Worm (Caenorhabditis elegans): ENCODE results near the gene Y81G3A.2.
"Not testable (repeated sequence)": the region's sequence is repeated elsewhere in the genome, so short reads cannot be mapped to it uniquely, and the experiment has no call there.

Y81G3A.2 gene

DNA sequence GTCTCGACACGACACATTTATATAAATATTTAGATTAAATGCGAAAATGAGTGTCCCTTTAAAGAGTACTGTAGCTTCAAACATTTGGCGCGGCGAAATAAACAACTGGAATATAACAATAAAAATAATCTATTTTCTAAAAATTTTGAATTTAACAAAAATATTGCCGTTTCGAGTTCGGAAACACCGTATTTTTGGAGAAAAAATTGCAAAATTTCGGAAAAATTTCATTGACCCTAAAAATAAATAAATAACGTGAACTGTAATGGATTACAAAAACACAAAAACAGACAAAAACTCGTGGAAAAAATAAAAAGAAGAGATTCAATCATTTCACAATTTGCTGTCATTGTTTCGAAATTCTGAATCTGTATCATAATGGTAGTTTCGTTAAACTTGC, 33.1 kb upstream of the Y81G3A.2 start, which contains the start of gene F42G4.2:
TSS of gene F42G4.2 (plus strand) at position 301 of the 400 bp plus-strand sequence.
- not testable (repeated sequence) for TF ChIP-seq ceh-90 (tag; optimal IDR thresholded peaks at IDR 0.05); dpl-1 (GFP tag; optimal IDR thresholded peaks at IDR 0.05); ceh-82 (tag; optimal IDR thresholded peaks at IDR 0.05)

DNA sequence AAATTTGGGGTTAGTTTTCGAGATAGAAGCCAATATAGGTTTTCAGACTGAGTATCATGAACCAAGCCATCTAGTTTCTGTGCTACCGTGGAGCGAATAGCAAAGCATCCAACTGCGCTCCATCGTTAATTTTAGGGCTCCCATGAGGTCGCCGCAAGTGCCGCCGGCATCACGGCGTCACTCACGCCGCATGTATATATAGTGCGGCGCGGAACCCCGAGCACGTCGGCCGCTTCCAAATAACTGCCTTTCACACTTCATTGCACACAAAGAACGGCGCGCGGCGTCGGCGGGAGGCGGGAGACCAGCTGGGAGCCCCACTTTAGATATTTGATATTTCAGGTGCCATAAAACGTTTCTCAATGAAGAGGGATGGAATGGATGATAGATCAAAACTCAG, 30.7 kb upstream of the Y81G3A.2 start:
- TF ChIP-seq snpc-4 (tag; optimal IDR thresholded peaks at IDR 0.05) (peak; percentile 47), ama-1 (optimal IDR thresholded peaks at IDR 0.05) (no peak)

DNA sequence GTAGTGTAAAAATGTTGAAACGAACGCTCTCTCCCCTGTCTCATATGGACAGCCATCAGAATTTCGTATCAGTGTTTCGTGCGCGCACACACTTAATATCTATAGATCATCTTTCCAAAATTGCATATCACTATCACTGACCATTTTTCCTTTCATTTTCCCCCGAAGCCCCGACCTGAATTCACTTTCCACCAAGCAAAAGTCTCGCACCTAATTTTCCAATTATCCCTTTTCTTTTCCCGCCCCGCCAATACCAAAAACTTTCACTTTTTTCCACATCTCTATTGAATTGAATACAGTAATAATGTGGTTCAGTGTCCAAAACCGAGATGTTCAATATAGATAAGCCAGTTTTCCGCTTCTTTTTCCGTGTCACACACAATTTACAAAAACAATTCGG, 27.3 kb upstream of the Y81G3A.2 start:
- no peak for TF ChIP-seq efl-3 (GFP tag; optimal IDR thresholded peaks at IDR 0.05)
- peak; percentile 98 for TF ChIP-seq blmp-1 (tag; optimal IDR thresholded peaks at IDR 0.05)
- TF ChIP-seq pag-3 (tag; optimal IDR thresholded peaks at IDR 0.05; ENCODE audit: borderline replicate concordance, insufficient read depth), result no peak
- no peak for TF ChIP-seq C16A3.4 (tag; optimal IDR thresholded peaks at IDR 0.05)
- TF ChIP-seq zag-1 (tag; optimal IDR thresholded peaks at IDR 0.05), result no peak

DNA sequence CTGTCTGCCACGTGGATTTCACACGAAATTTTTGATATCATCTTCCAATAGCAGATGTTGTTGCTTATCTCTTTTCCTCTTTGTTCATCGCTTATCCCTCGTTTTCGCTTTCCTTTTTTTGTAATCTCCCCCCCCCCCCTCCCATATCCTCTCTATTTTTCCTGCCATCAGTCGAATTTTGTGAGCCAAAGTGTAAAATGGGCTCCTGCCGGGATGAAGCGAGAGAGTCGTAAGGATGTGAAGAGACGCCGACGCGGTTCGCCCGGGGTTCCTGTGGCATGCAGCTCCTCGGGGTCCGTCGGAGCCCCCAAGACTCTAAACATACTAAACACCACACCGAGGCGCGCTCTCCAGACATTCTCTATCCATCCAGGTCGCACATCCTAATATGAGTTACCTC, 24.1 kb upstream of the Y81G3A.2 start, which contains the start of gene zyx-1:
TSS of gene zyx-1 (plus strand) at position 331 of the 400 bp plus-strand sequence.
- TF ChIP-seq irx-1 (tag; optimal IDR thresholded peaks at IDR 0.05), result no peak
- TF ChIP-seq lin-14 (GFP tag; optimal IDR thresholded peaks at IDR 0.05), result peak; percentile 65
- TF ChIP-seq pag-3 (tag; optimal IDR thresholded peaks at IDR 0.05; ENCODE audit: borderline replicate concordance, insufficient read depth), result peak; percentile 79
- no peak for TF ChIP-seq hlh-4 (tag; optimal IDR thresholded peaks at IDR 0.05)
- no peak for TF ChIP-seq lin-39 (tag; optimal IDR thresholded peaks at IDR 0.05)
- no peak for TF ChIP-seq vab-15 (tag; optimal IDR thresholded peaks at IDR 0.05)
- TF ChIP-seq efl-1 (optimal IDR thresholded peaks at IDR 0.05), result no peak
- peak in 1 of 2 experiments; percentile 64 for TF ChIP-seq efl-1 (GFP tag; optimal IDR thresholded peaks at IDR 0.05 in 1 of 2)
- no peak for TF ChIP-seq ztf-4 (tag; optimal IDR thresholded peaks at IDR 0.05)
- TF ChIP-seq rnt-1 (tag; optimal IDR thresholded peaks at IDR 0.05), result peak; percentile 37
- no peak for TF ChIP-seq fkh-8 (tag; optimal IDR thresholded peaks at IDR 0.05)
- no peak for TF ChIP-seq lsy-2 (tag; optimal IDR thresholded peaks at IDR 0.05)
- no peak for TF ChIP-seq fkh-10 (GFP tag; optimal IDR thresholded peaks at IDR 0.05)

DNA sequence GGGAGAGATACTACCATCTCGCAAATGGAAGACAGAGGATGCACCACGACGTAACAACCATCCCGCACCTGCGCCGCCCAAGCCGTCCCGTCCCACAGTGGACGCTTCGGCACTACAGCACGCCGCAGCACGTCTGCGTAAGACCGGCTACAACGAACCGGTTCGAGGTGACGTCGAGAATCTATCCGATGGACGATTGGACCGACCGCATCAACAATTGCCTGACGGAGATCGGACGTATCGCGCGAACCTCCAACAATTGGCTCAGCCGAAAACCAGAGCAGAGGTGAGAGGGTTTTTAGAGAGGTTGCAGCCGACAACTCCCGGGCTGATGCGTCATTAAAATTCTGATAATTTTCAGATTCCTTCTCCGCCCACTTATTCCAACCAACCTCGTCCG, 21.5 kb upstream of the Y81G3A.2 start:
- no peak for TF ChIP-seq vab-15 (tag; optimal IDR thresholded peaks at IDR 0.05)
- TF ChIP-seq efl-1 (optimal IDR thresholded peaks at IDR 0.05), result no peak
- peak in 1 of 2 experiments; percentile 62 for TF ChIP-seq efl-1 (GFP tag; optimal IDR thresholded peaks at IDR 0.05 in 1 of 2)

DNA sequence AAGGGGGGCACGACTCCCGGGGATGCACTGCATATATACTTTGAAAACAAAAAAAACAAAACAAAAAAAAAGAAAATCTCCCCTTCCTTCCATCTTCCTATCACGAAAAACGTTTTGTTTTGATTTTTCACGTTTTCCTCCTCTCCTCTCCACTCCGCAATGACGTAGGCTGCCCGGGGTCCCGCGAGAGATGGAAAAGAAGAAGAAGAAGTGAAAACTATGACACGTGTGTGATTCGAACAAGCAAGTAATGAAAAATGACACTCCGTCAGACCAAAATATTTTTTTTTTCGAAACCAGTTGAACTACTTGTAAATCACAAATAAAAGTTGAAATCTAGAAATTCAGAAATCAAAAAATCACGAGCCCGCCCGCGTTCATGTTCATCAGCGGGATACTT, 15.5 kb upstream of the Y81G3A.2 start:
- TF ChIP-seq nhr-20 (tag; optimal IDR thresholded peaks at IDR 0.05) (peak; percentile 4), fkh-4 (tag; optimal IDR thresholded peaks at IDR 0.05; ENCODE audit: borderline replicate concordance) (no peak), snpc-4 (tag; optimal IDR thresholded peaks at IDR 0.05) (no peak), fkh-10 (GFP tag; optimal IDR thresholded peaks at IDR 0.05) (no peak), snu-23 (GFP tag; optimal IDR thresholded peaks at IDR 0.05) (peak; percentile 47), nhr-19 (GFP tag; conservative IDR thresholded peaks at IDR 0.05) (0 out of 2 replicates have a peak, but pooled peaks have one; percentile 13), nhr-71 (tag; optimal IDR thresholded peaks at IDR 0.05) (peak; percentile 70), efl-1 (optimal IDR thresholded peaks at IDR 0.05) (peak in 1 of 2 experiments; percentile 15), efl-1 (GFP tag; optimal IDR thresholded peaks at IDR 0.05 in 1 of 2) (peak in 1 of 2 experiments; percentile 80), vab-15 (tag; optimal IDR thresholded peaks at IDR 0.05) (peak; percentile 9), unc-130 (tag; optimal IDR thresholded peaks at IDR 0.05) (peak; percentile 43), lin-39 (tag; optimal IDR thresholded peaks at IDR 0.05) (peak; percentile 45), lin-14 (GFP tag; optimal IDR thresholded peaks at IDR 0.05) (peak; percentile 82), unc-30 (tag; optimal IDR thresholded peaks at IDR 0.05) (no peak), dsc-1 (tag; optimal IDR thresholded peaks at IDR 0.05) (no peak), hpl-2 (GFP tag; optimal IDR thresholded peaks at IDR 0.05) (no peak), rnt-1 (tag; optimal IDR thresholded peaks at IDR 0.05) (peak; percentile 56), blmp-1 (tag; optimal IDR thresholded peaks at IDR 0.05) (peak; percentile 84), mdl-1 (tag; optimal IDR thresholded peaks at IDR 0.05) (peak in 1 of 2 experiments; percentile 10), fos-1 (tag; optimal IDR thresholded peaks at IDR 0.05) (no peak), dpl-1 (GFP tag; optimal IDR thresholded peaks at IDR 0.05) (peak in 2 of 3 experiments; percentile 10 to 22), elt-3 (tag; optimal IDR thresholded peaks at IDR 0.05) (peak in 1 of 6 experiments; percentile 5), lsy-2 (tag; optimal IDR thresholded peaks at IDR 0.05) (peak; percentile 17 to 44)
